Worm (Caenorhabditis elegans) whole organism, L4/young adult: ENCODE results near the gene Y4C6A.4.
"Not testable (repeated sequence)": the region's sequence is repeated elsewhere in the genome, so short reads cannot be mapped to it uniquely, and the experiment has no call there.

Experiments
- W03F9.2 ChIP-seq: fragments of 150-350 bp; optimal IDR thresholded peaks from 2 replicates; lab custom pipeline; 2014; ENCODE audit warnings: missing biosample characterization, missing genetic modification characterization
- dao-5 ChIP-seq: sonication (generic microtip); optimal IDR thresholded peaks from 2 replicates; lab custom pipeline; 2016; ENCODE audit warnings: missing genotype, missing genetic modification characterization, moderate library complexity, missing compliant biosample characterization
- him-1 ChIP-seq: sonication (generic microtip); optimal IDR thresholded peaks from 2 replicates; lab custom pipeline; 2016; ENCODE audit warnings: missing genotype, missing genetic modification reagents, missing genetic modification characterization, missing compliant biosample characterization

Gene Y4C6A.4

ce11 chrIV:5452667-5453066 lies at the start of gene Y4C6A.4:
Gene Y4C6A.4 (plus strand): TSS chrIV:5452967.
- TF ChIP-seq dao-5 (tag; lab: Kevin White, UChicago) (no peak), W03F9.2 (no peak), him-1 (tag; lab: Kevin White, UChicago) (no peak)

ce11 chrIV:5405345-5405744 lies 47.4 kb upstream of the Y4C6A.4 start, which contains the start of gene ZK616.61:
Gene ZK616.61 (plus strand): TSS chrIV:5405645.
- no peak for TF ChIP-seq dao-5 (tag; lab: Kevin White, UChicago)
- no peak for TF ChIP-seq him-1 (tag; lab: Kevin White, UChicago)
- no peak for TF ChIP-seq W03F9.2

DNA sequence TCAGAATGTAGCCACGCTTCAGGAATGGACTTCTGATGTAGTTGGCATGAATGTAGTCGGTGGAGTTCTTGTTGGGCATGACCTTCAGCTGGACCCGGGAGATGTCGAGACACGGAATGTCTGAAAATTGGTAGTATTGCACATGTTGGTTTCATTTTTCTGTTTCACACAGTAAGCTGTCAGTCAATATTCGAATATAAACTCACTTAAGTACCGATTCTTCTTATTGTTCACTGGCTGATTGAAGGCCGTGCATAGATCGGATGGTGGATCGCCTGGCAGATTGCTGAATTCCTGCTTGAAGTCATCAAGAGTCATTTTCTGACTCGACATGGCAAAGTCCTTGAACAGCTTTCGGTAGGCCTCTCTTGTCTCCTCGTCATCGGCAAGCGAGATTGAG lies 43.7 kb upstream of the Y4C6A.4 start:
- TF ChIP-seq W03F9.2 (no peak), him-1 (tag; lab: Kevin White, UChicago) (no peak), dao-5 (tag; lab: Kevin White, UChicago) (no peak)

ce11 chrIV:5411120-5411519 lies 41.6 kb upstream of the Y4C6A.4 start, which contains the start of gene ZK616.65:
Gene ZK616.65 (minus strand): TSS chrIV:5411220.
- TF ChIP-seq him-1 (tag; lab: Kevin White, UChicago) (no peak), W03F9.2 (no peak), dao-5 (tag; lab: Kevin White, UChicago) (no peak)

DNA sequence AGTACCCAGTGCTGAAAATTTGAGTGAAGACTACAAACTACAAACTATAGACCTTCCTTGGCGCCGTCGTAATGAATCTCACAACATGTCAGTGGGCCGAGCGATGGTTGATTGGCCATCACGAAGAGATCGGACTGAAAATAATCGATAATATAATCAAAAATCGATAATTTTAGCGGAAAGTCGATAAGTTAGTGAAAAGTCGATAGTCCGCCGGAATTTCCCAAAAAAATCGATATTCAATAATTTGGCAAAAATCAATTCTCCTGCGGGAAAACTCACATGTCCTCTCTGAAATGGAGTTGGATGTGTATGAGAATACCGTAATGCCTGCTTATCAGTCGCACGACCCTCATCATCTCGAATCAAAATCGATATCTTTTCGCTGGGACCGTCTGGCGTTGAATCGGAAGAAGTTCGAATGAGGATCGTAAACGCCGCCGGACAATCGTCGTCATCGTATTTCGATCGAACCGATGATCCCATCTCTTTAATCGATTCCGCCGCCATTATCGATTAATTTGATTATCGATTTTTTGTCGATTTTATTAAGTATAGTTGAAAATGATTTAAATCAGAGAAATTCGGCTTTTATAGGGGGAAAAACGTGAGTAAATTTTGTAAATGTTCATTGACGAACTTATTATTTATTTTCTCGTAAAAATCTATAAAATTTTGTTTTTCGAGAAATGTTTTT lies 41.0 kb upstream of the Y4C6A.4 start, which contains the start of gene ZK616.8:
ZK616.8 (minus strand) TSS at position 553 of the 697 bp plus-strand sequence.
- TF ChIP-seq him-1 (tag; lab: Kevin White, UChicago) (no peak), W03F9.2 (no peak), dao-5 (tag; lab: Kevin White, UChicago) (no peak)

ce11 chrIV:5415696-5416095 lies 37.1 kb upstream of the Y4C6A.4 start, which contains the start of gene spp-7:
Gene spp-7 (minus strand): TSS chrIV:5415796.
- TF ChIP-seq dao-5 (tag; lab: Kevin White, UChicago): no peak
- no peak for TF ChIP-seq him-1 (tag; lab: Kevin White, UChicago)
- TF ChIP-seq W03F9.2: no peak

- TF ChIP-seq dao-5 (tag; lab: Kevin White, UChicago) (no peak), him-1 (tag; lab: Kevin White, UChicago) (no peak), W03F9.2 (no peak)
Measured at ce11 chrIV:5419122-5419521, 33.6 kb upstream of the Y4C6A.4 start, which contains the start of gene ehn-3. Gene ehn-3 (minus strand): TSS chrIV:5419222.

DNA sequence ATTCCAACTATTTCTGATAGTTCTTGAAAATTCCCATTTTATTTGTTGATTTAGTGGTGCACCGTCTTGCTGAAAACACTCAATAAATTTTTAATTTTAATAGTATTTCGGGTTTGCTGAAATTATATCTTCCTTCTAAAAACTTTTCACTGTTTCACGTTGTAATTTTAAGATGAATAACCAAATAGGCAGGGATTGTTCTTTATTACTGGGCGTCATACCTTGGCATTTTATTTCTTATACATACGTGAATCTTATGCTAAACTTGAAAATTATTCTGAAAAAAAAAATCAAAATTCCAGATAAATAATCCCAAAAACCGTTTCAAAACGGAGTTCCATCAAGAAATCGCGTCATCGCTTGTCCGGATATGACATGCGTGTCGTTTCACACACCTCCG lies 14.1 kb upstream of the Y4C6A.4 start, which contains the start of gene mgl-3:
mgl-3 (plus strand) TSS at position 301 of the 400 bp plus-strand sequence.
- TF ChIP-seq dao-5 (tag; lab: Kevin White, UChicago): no peak
- no peak for TF ChIP-seq him-1 (tag; lab: Kevin White, UChicago)
- no peak for TF ChIP-seq W03F9.2

- TF ChIP-seq W03F9.2; dao-5 (tag; lab: Kevin White, UChicago); him-1 (tag; lab: Kevin White, UChicago): not testable (repeated sequence)
Measured at ce11 chrIV:5455999-5456398, 3.2 kb downstream of the Y4C6A.4 start, which contains the start of gene Y4C6A.3. Gene Y4C6A.3 (minus strand): TSS chrIV:5456099.

- TF ChIP-seq him-1 (tag; lab: Kevin White, UChicago) (no peak), dao-5 (tag; lab: Kevin White, UChicago) (no peak), W03F9.2 (no peak)
Measured at ce11 chrIV:5462820-5463219, 10.1 kb downstream of the Y4C6A.4 start.

DNA sequence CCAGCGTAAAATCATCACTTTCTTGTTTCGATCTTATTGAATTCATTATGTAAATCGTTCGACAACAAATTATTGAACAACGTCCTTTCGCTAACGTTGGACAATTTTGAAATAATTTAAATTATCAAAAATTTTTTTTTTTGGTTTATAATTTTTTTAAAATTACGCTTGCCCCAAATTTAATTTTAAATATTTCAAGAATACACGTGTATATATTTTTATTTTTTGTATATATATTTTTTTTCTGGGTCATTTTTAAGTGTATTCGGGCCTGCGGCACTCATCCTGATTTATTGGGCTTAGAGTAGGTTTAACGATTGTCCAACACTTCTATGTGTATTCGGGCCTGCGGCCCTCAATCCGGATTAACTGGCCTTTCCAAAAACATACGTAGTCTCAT lies 11.6 kb downstream of the Y4C6A.4 start, which contains the start of gene Y52D5A.2:
Y52D5A.2 (minus strand) TSS at position 101 of the 400 bp plus-strand sequence.
- not testable (repeated sequence) for TF ChIP-seq dao-5 (tag; lab: Kevin White, UChicago); him-1 (tag; lab: Kevin White, UChicago); W03F9.2

ce11 chrIV:5469739-5470138 lies 17.0 kb downstream of the Y4C6A.4 start, which contains the start of gene rme-2:
Gene rme-2 (plus strand): TSS chrIV:5470026.
- no peak for TF ChIP-seq dao-5 (tag; lab: Kevin White, UChicago)
- TF ChIP-seq him-1 (tag; lab: Kevin White, UChicago): no peak
- TF ChIP-seq W03F9.2: no peak

ce11 chrIV:5473098-5473497 lies 20.3 kb downstream of the Y4C6A.4 start:
- TF ChIP-seq dao-5 (tag; lab: Kevin White, UChicago): no peak
- no peak for TF ChIP-seq W03F9.2
- TF ChIP-seq him-1 (tag; lab: Kevin White, UChicago): no peak

DNA sequence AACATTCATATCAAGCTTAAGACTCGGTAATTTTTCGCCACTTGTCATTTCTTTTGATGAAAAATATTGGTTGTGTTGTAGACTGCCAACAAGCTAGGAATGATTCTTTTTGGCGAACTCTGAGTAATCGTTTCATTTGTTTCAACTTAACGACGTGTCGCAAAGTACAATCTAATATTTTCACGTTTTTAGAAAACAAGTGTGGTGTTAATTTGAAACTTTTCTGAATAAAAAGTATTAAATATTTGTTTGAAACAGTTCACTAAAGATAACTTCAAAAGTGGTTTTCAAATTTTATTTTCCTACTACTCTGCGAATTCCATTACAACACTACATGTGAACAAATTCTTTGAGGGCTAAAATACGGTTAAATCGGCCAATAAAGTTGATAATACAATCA lies 23.7 kb downstream of the Y4C6A.4 start, which contains the start of gene T11F8.4:
T11F8.4 (minus strand) TSS at position 101 of the 400 bp plus-strand sequence.
- TF ChIP-seq dao-5 (tag; lab: Kevin White, UChicago) (no peak), W03F9.2 (no peak), him-1 (tag; lab: Kevin White, UChicago) (no peak)
